Fruit fly (Drosophila melanogaster) whole organism, embryonic: Measurements from ENCODE around the gene Pex14.
A peak's percentile ranks its signal among the peaks of the same experiment; 100 is the strongest.

Experiments
- CG10321 ChIP-seq: fragments of 200-800 bp; sonication (Bioruptor generic); IDR thresholded peaks from 2 replicates; pipeline ENCODE4 v1.3.6; 2022; ENCODE audit warnings: missing biosample characterization, missing genetic modification characterization
- CG10565 ChIP-seq: fragments of 200-800 bp; sonication (Bioruptor generic); optimal IDR thresholded peaks from 3 replicates; lab custom pipeline; 2016; ENCODE audit warnings: missing biosample characterization, mild to moderate bottlenecking, missing genetic modification characterization
- CG12769 ChIP-seq: fragments of 200-800 bp; sonication (Bioruptor generic); optimal IDR thresholded peaks from 2 replicates; lab custom pipeline; 2019; ENCODE audit warnings: missing biosample characterization, mild to moderate bottlenecking, missing genetic modification characterization, moderate library complexity
- CG13123 ChIP-seq: fragments of 200-800 bp; sonication (Bioruptor generic); optimal IDR thresholded peaks from 2 replicates; lab custom pipeline; 2016; ENCODE audit warnings: missing biosample characterization, missing genetic modification characterization
- CG13424 ChIP-seq: fragments of 200-800 bp; sonication (Bioruptor generic); optimal IDR thresholded peaks from 2 replicates; lab custom pipeline; 2019; ENCODE audit warnings: missing biosample characterization, mild to moderate bottlenecking, missing genetic modification characterization, moderate library complexity
- CG15011 ChIP-seq: fragments of 200-800 bp; sonication (Bioruptor generic); optimal IDR thresholded peaks from 3 replicates; lab custom pipeline; 2018; ENCODE audit warnings: missing biosample characterization, mild to moderate bottlenecking, missing genetic modification characterization
- CG17568 ChIP-seq: fragments of 200-800 bp; sonication (Bioruptor generic); optimal IDR thresholded peaks from 2 replicates; lab custom pipeline; 2018; ENCODE audit warnings: missing biosample characterization, mild to moderate bottlenecking, missing genetic modification characterization, moderate library complexity
- CG2678 ChIP-seq: fragments of 200-800 bp; sonication (Bioruptor generic); optimal IDR thresholded peaks from 3 replicates; lab custom pipeline; 2019; ENCODE audit warnings: missing biosample characterization, mild to moderate bottlenecking, missing genetic modification characterization, moderate library complexity
- CG2712 ChIP-seq: fragments of 200-800 bp; optimal IDR thresholded peaks from 3 replicates; lab custom pipeline; 2019; ENCODE audit warnings: missing biosample characterization, mild to moderate bottlenecking, missing genetic modification characterization, moderate library complexity
- CG3065 ChIP-seq: fragments of 200-800 bp; sonication (Bioruptor generic); optimal IDR thresholded peaks from 2 replicates; lab custom pipeline; 2016; ENCODE audit warnings: missing biosample characterization, missing genetic modification characterization
- CG32772 ChIP-seq: fragments of 200-800 bp; sonication (Bioruptor generic); IDR thresholded peaks from 2 replicates; pipeline ENCODE4 v1.3.6; 2022; ENCODE audit warnings: missing biosample characterization, missing genetic modification characterization
- CG3838 ChIP-seq: fragments of 200-800 bp; sonication (Bioruptor generic); optimal IDR thresholded peaks from 3 replicates; lab custom pipeline; 2016; ENCODE audit warnings: missing biosample characterization, missing genetic modification characterization
- CG3995 ChIP-seq: fragments of 200-800 bp; sonication (Bioruptor generic); optimal IDR thresholded peaks from 3 replicates; lab custom pipeline; 2016; ENCODE audit warnings: missing biosample characterization, missing genetic modification characterization
- CG4328 ChIP-seq: fragments of 200-800 bp; sonication (Bioruptor generic); optimal IDR thresholded peaks from 3 replicates; lab custom pipeline; 2017; ENCODE audit warnings: missing biosample characterization, missing genetic modification reagents, missing genetic modification characterization
- CG4360 ChIP-seq: fragments of 200-800 bp; sonication (Bioruptor generic); IDR thresholded peaks from 2 replicates; pipeline ENCODE4 v1.3.6; 2022; ENCODE audit warnings: missing biosample characterization, missing genetic modification characterization
- CG6654 ChIP-seq: fragments of 200-800 bp; sonication (Bioruptor generic); optimal IDR thresholded peaks from 2 replicates; lab custom pipeline; 2017; ENCODE audit warnings: missing biosample characterization, mild to moderate bottlenecking, missing genetic modification characterization
- CG7357 ChIP-seq: fragments of 200-800 bp; sonication (Bioruptor generic); IDR thresholded peaks from 3 replicates; pipeline ENCODE4 v1.3.6; 2022; ENCODE audit warnings: missing biosample characterization, missing genetic modification characterization
- CG7372 ChIP-seq: fragments of 200-800 bp; sonication (Bioruptor generic); IDR thresholded peaks from 2 replicates; pipeline ENCODE4 v1.3.6; 2022; ENCODE audit warnings: missing biosample characterization, missing genetic modification characterization
- CG8281 ChIP-seq: fragments of 200-800 bp; sonication (Bioruptor generic); optimal IDR thresholded peaks from 2 replicates; lab custom pipeline; 2018; ENCODE audit warnings: missing biosample characterization, mild to moderate bottlenecking, missing genetic modification characterization, moderate library complexity
- CG8478 ChIP-seq: fragments of >200 bp; optimal IDR thresholded peaks from 2 replicates; lab custom pipeline; 2018
- CG8765 ChIP-seq: fragments of 200-800 bp; sonication (Bioruptor generic); IDR thresholded peaks from 2 replicates; pipeline ENCODE4 v1.3.6; 2022; ENCODE audit warnings: missing biosample characterization, missing genetic modification characterization
- Camta ChIP-seq: fragments of 200-800 bp; sonication (Bioruptor generic); optimal IDR thresholded peaks from 2 replicates; lab custom pipeline; 2016; ENCODE audit warnings: missing biosample characterization, missing genetic modification characterization
- Dip2 ChIP-seq: fragments of 200-800 bp; sonication (Bioruptor generic); IDR thresholded peaks from 2 replicates; pipeline ENCODE4 v1.3.6; 2022; ENCODE audit warnings: missing biosample characterization, missing genetic modification characterization
- ERR ChIP-seq: fragments of 200-800 bp; sonication (Bioruptor generic); optimal IDR thresholded peaks from 2 replicates; lab custom pipeline; 2016; ENCODE audit warnings: missing biosample characterization, missing genetic modification characterization
- Fer3 ChIP-seq: fragments of 200-800 bp; sonication (Bioruptor generic); optimal IDR thresholded peaks from 2 replicates; lab custom pipeline; 2018; ENCODE audit warnings: missing biosample characterization, mild to moderate bottlenecking, missing genetic modification characterization, moderate library complexity
- HLH4C ChIP-seq: fragments of 200-800 bp; sonication (Bioruptor generic); IDR thresholded peaks from 3 replicates; pipeline ENCODE4 v1.3.6; 2022; ENCODE audit warnings: missing biosample characterization, missing genetic modification characterization; ENCODE audit not compliant: partially characterized antibody
- MTF-1 ChIP-seq: fragments of 200-800 bp; sonication (Bioruptor generic); optimal IDR thresholded peaks from 2 replicates; lab custom pipeline; 2018; ENCODE audit warnings: missing biosample characterization, mild to moderate bottlenecking, missing genetic modification characterization, borderline replicate concordance
- Mad ChIP-seq: fragments of 200-800 bp; sonication (Bioruptor generic); optimal IDR thresholded peaks from 2 replicates; lab custom pipeline; 2016; ENCODE audit warnings: missing biosample characterization, missing genetic modification characterization
- Mrtf ChIP-seq: fragments of 200-800 bp; sonication (Bioruptor generic); IDR thresholded peaks from 3 replicates; pipeline ENCODE4 v1.3.6; 2022; ENCODE audit warnings: missing biosample characterization, missing genetic modification characterization
- NC2β ChIP-seq: fragments of 200-800 bp; sonication (Bioruptor generic); optimal IDR thresholded peaks from 2 replicates; lab custom pipeline; 2016; ENCODE audit warnings: missing biosample characterization, missing genetic modification characterization
- PHDP ChIP-seq: fragments of 200-800 bp; sonication (Bioruptor generic); optimal IDR thresholded peaks from 3 replicates; lab custom pipeline; 2018; ENCODE audit warnings: missing biosample characterization, mild to moderate bottlenecking, missing genetic modification characterization, moderate library complexity
- Ptx1 ChIP-seq: fragments of 200-800 bp; sonication (Bioruptor generic); IDR thresholded peaks from 2 replicates; pipeline ENCODE4 v1.3.6; 2022; ENCODE audit warnings: missing biosample characterization, missing genetic modification characterization
- Ssrp ChIP-seq: fragments of 200-800 bp; sonication (Bioruptor generic); optimal IDR thresholded peaks from 2 replicates; lab custom pipeline; 2018; ENCODE audit warnings: missing biosample characterization, mild to moderate bottlenecking, missing genetic modification characterization, moderate library complexity
- al ChIP-seq: fragments of 200-800 bp; sonication (Bioruptor generic); IDR thresholded peaks from 2 replicates; pipeline ENCODE4 v1.3.6; 2022; ENCODE audit warnings: missing biosample characterization, missing genetic modification characterization
- ase ChIP-seq: fragments of 200-800 bp; sonication (Bioruptor generic); IDR thresholded peaks from 3 replicates; pipeline ENCODE4 v1.3.6; 2022; ENCODE audit warnings: missing biosample characterization, missing genetic modification characterization
- bowl ChIP-seq: fragments of 200-800 bp; sonication (Bioruptor generic); IDR thresholded peaks from 2 replicates; pipeline ENCODE4 v1.3.6; 2022; ENCODE audit warnings: missing biosample characterization, missing genetic modification characterization
- br ChIP-seq: fragments of >200 bp; optimal IDR thresholded peaks from 2 replicates; lab custom pipeline; 2017
- dm ChIP-seq: fragments of 200-800 bp; sonication (Bioruptor generic); optimal IDR thresholded peaks from 3 replicates; lab custom pipeline; 2016; ENCODE audit warnings: missing biosample characterization, missing genetic modification characterization
- esg ChIP-seq: fragments of 200-800 bp; sonication (Bioruptor generic); conservative IDR thresholded peaks from 2 replicates; pipeline ENCODE4 v1.3.6; 2022; ENCODE audit warnings: missing biosample characterization, missing genetic modification characterization
- insv ChIP-seq, 2 experiments: fragments of 200-800 bp; sonication (Bioruptor generic); optimal IDR thresholded peaks; 3 replicates each; lab custom pipeline; 2016 to 2018; ENCODE audit warnings: missing biosample characterization in 2 of 2, missing genetic modification characterization in 2 of 2
- jing ChIP-seq: fragments of 200-800 bp; sonication (Bioruptor generic); optimal IDR thresholded peaks from 2 replicates; lab custom pipeline; 2018; ENCODE audit warnings: missing biosample characterization, mild to moderate bottlenecking, missing genetic modification characterization
- nmo ChIP-seq: fragments of 200-800 bp; sonication (Bioruptor generic); optimal IDR thresholded peaks from 2 replicates; lab custom pipeline; 2018; ENCODE audit warnings: missing biosample characterization, mild to moderate bottlenecking, missing genetic modification characterization, moderate library complexity
- odd ChIP-seq: fragments of 200-800 bp; sonication (Bioruptor generic); optimal IDR thresholded peaks from 2 replicates; lab custom pipeline; 2017; ENCODE audit warnings: missing biosample characterization, mild to moderate bottlenecking, missing genetic modification characterization
- pfk ChIP-seq: fragments of 200-800 bp; sonication (Bioruptor generic); optimal IDR thresholded peaks from 2 replicates; lab custom pipeline; 2018; ENCODE audit warnings: missing biosample characterization, mild to moderate bottlenecking, missing genetic modification characterization, moderate library complexity
- prd ChIP-seq, 3 experiments: fragments of >200 bp in 2 of 3; fragments of 200-800 bp in 1 of 3; sonication (Bioruptor generic) in 1 of 3; optimal IDR thresholded peaks in 2 of 3; IDR thresholded peaks in 1 of 3; 2 replicates in 2 of 3; 3 replicates in 1 of 3; pipeline versions ENCODE4 v1.3.6 to Lab custom; 2017 to 2022; ENCODE audit warnings: missing biosample characterization in 1 of 3, missing genetic modification characterization in 1 of 3
- sens ChIP-seq: fragments of 200-800 bp; sonication (Bioruptor generic); peaks from one replicate; lab custom pipeline; 2016; ENCODE audit warnings: missing biosample characterization, missing genetic modification characterization
- shn ChIP-seq: fragments of 200-800 bp; sonication (Bioruptor generic); optimal IDR thresholded peaks from 3 replicates; lab custom pipeline; 2016; ENCODE audit warnings: missing biosample characterization, missing genetic modification characterization
- sna ChIP-seq: fragments of 200-800 bp; sonication (Bioruptor generic); IDR thresholded peaks from 2 replicates; pipeline ENCODE4 v1.3.6; 2022; ENCODE audit warnings: missing biosample characterization, missing genetic modification characterization; ENCODE audit not compliant: partially characterized antibody
- zen2 ChIP-seq: fragments of 200-800 bp; sonication (Bioruptor generic); IDR thresholded peaks from 3 replicates; pipeline ENCODE4 v1.3.6; 2022; ENCODE audit warnings: missing biosample characterization, missing genetic modification characterization; ENCODE audit not compliant: partially characterized antibody

The Pex14 gene

dm6 chr3L:20771891-20772646, 6.5 kb upstream of the Pex14 start (continued):
- peak; percentile 60 for TF ChIP-seq CG13424
- no peak for TF ChIP-seq prd (optimal IDR thresholded peaks at IDR 0.05; lab: Kevin White, UChicago)
- peak; percentile 82 for TF ChIP-seq prd (GFP tag; IDR thresholded peaks at IDR 0.05; lab: Robert Waterston, UW)
- TF ChIP-seq odd, result peak; percentile 55
- peak; percentile 82 for TF ChIP-seq PHDP (tag; lab: Kevin White, UChicago)
- no peak for TF ChIP-seq CG10565 (GFP tag; lab: Kevin White, UChicago)
- TF ChIP-seq sens (GFP tag; lab: Kevin White, UChicago), result peak; percentile 95
- peak; percentile 37 for TF ChIP-seq CG15011 (GFP tag; lab: Kevin White, UChicago)
- no peak for TF ChIP-seq br (lab: Kevin White, UChicago)
- TF ChIP-seq CG32772 (GFP tag; lab: Robert Waterston, UW), result peak; percentile 66; the same call in 1 of the 2 replicates
- no peak for TF ChIP-seq CG8765 (GFP tag; lab: Robert Waterston, UW)
- no peak for TF ChIP-seq zen2
- peak; percentile 80 for TF ChIP-seq nmo (GFP tag; lab: Kevin White, UChicago)
- TF ChIP-seq CG4360 (GFP tag; lab: Robert Waterston, UW), result peak; percentile 51; the same call in 1 of the 2 replicates
- peak; percentile 82 for TF ChIP-seq CG3065 (GFP tag; lab: Kevin White, UChicago)
- peak; percentile 63 for TF ChIP-seq CG17568 (GFP tag; lab: Kevin White, UChicago)
- TF ChIP-seq Mrtf (GFP tag; lab: Robert Waterston, UW), result peak; percentile 57; the same call in 1 of the 3 replicates
- TF ChIP-seq CG10321 (GFP tag; lab: Robert Waterston, UW), result peak; percentile 42; the same call in 1 of the 2 replicates
- TF ChIP-seq CG6654 (GFP tag; lab: Kevin White, UChicago), result peak; percentile 33
- TF ChIP-seq Fer3 (tag; lab: Kevin White, UChicago), result peak; percentile 84
- TF ChIP-seq CG8478 (lab: Kevin White, UChicago), result no peak
- TF ChIP-seq sna (GFP tag; lab: Robert Waterston, UW), result no peak
- TF ChIP-seq Camta (GFP tag; lab: Kevin White, UChicago), result peak; percentile 27
- TF ChIP-seq esg (GFP tag; lab: Robert Waterston, UW), result peak; percentile 71
- peak; percentile 55; the same call in 1 of the 2 replicates for TF ChIP-seq CG7372 (GFP tag; lab: Robert Waterston, UW)
- no peak for TF ChIP-seq CG4328 (GFP tag; lab: Kevin White, UChicago)
- peak in 1 of 2 experiments; percentile 25 for TF ChIP-seq insv (GFP tag; optimal IDR thresholded peaks at IDR 0.05; lab: Kevin White, UChicago)
- peak; percentile 57 for TF ChIP-seq MTF-1 (GFP tag; lab: Kevin White, UChicago)
- TF ChIP-seq CG2678 (tag; lab: Kevin White, UChicago), result peak; percentile 84
- TF ChIP-seq Dip2 (GFP tag; lab: Robert Waterston, UW), result no peak
- peak; percentile 64 for TF ChIP-seq CG13123 (GFP tag; lab: Kevin White, UChicago)
- TF ChIP-seq bowl, result peak; percentile 74
- TF ChIP-seq ERR (GFP tag; lab: Kevin White, UChicago), result peak; percentile 44
- peak; percentile 81 for TF ChIP-seq Ptx1 (GFP tag; lab: Robert Waterston, UW)
- TF ChIP-seq NC2β (GFP tag; lab: Kevin White, UChicago), result peak; percentile 47
- peak; percentile 81; the same call in 2 of the 3 replicates for TF ChIP-seq ase (GFP tag; lab: Robert Waterston, UW)
- TF ChIP-seq dm (GFP tag; lab: Kevin White, UChicago), result no peak
- peak; percentile 73 for TF ChIP-seq Ssrp (tag; lab: Kevin White, UChicago)
- TF ChIP-seq CG2712 (tag; lab: Kevin White, UChicago), result peak; percentile 84
- TF ChIP-seq Mad (GFP tag; lab: Kevin White, UChicago), result peak; percentile 55
- peak; percentile 41 for TF ChIP-seq shn
- peak; percentile 54; the same call in 2 of the 3 replicates for TF ChIP-seq CG7357 (GFP tag; lab: Robert Waterston, UW)
- TF ChIP-seq CG3995 (GFP tag; lab: Kevin White, UChicago), result no peak
- TF ChIP-seq CG8281 (tag; lab: Kevin White, UChicago), result peak; percentile 33
- TF ChIP-seq CG3838 (GFP tag; lab: Kevin White, UChicago), result no peak
- TF ChIP-seq jing (GFP tag; lab: Kevin White, UChicago), result peak; percentile 53
- no peak for TF ChIP-seq HLH4C (GFP tag; lab: Robert Waterston, UW)
- peak; percentile 55; the same call in 1 of the 2 replicates for TF ChIP-seq al (GFP tag; lab: Robert Waterston, UW)
- TF ChIP-seq pfk, result no peak
- peak; percentile 88 for TF ChIP-seq CG12769
